Fruit fly (Drosophila melanogaster): ENCODE results near the gene Ugt36A1.

Gene Ugt36A1

dm6 chr2L:3655698-3656105 is 36.8 kb downstream of the Ugt36A1 start (continued):
- TF ChIP-seq Fer1 (GFP tag; optimal IDR thresholded peaks at IDR 0.05): peak; percentile 99
- peak; percentile 93 for TF ChIP-seq ash1 (GFP tag; optimal IDR thresholded peaks at IDR 0.05)
- peak; percentile 98 for TF ChIP-seq ranshi (GFP tag; IDR thresholded peaks at IDR 0.05)
- peak; percentile 98 for TF ChIP-seq Hmr (GFP tag; optimal IDR thresholded peaks at IDR 0.05)
- TF ChIP-seq CG4617 (GFP tag; optimal IDR thresholded peaks at IDR 0.05; ENCODE audit: borderline replicate concordance): peak; percentile 97
- peak; percentile 86 for TF ChIP-seq CG2116 (GFP tag; optimal IDR thresholded peaks at IDR 0.05)
- peak; percentile 97 for TF ChIP-seq CG15011 (GFP tag; optimal IDR thresholded peaks at IDR 0.05)
- TF ChIP-seq bigmax (GFP tag; optimal IDR thresholded peaks at IDR 0.05): peak; percentile 77
- TF ChIP-seq CG6765 (GFP tag; optimal IDR thresholded peaks at IDR 0.05): peak; percentile 97
- peak; percentile 97 for TF ChIP-seq Usf (GFP tag; optimal IDR thresholded peaks at IDR 0.05)
- peak; percentile 97 to 98 for TF ChIP-seq Pdp1 (GFP tag; optimal IDR thresholded peaks at IDR 0.05)
- peak; percentile 91 for TF ChIP-seq Myb (GFP tag; optimal IDR thresholded peaks at IDR 0.05)
- peak; percentile 98 for TF ChIP-seq CG6689 (GFP tag; IDR thresholded peaks at IDR 0.05)
- peak; percentile 98 for TF ChIP-seq CG12299 (tag; optimal IDR thresholded peaks at IDR 0.05)
- peak; percentile 95 for TF ChIP-seq zen (tag; optimal IDR thresholded peaks at IDR 0.05)
- no peak for TF ChIP-seq lov (optimal IDR thresholded peaks at IDR 0.05)
- peak; percentile 98 for TF ChIP-seq lov (GFP tag; IDR thresholded peaks at IDR 0.05)
- peak; percentile 31; the same call in 1 of the 2 replicates for TF ChIP-seq unc-4 (GFP tag; IDR thresholded peaks at IDR 0.05; ENCODE audit: partially characterized antibody)
- peak; percentile 97 for TF ChIP-seq GATAe (GFP tag; conservative IDR thresholded peaks at IDR 0.05)
- peak; percentile 98 for TF ChIP-seq oc (tag; optimal IDR thresholded peaks at IDR 0.05)
- peak; percentile 69 for TF ChIP-seq fd102C (GFP tag; optimal IDR thresholded peaks at IDR 0.05)
- TF ChIP-seq CG4282 (GFP tag; optimal IDR thresholded peaks at IDR 0.05): peak; percentile 95
- peak; percentile 90 for TF ChIP-seq CG18011 (GFP tag; optimal IDR thresholded peaks at IDR 0.05)
- TF ChIP-seq CHES-1-like (GFP tag; optimal IDR thresholded peaks at IDR 0.05): peak; percentile 98
- TF ChIP-seq CG15073 (GFP tag; optimal IDR thresholded peaks at IDR 0.05): peak; percentile 85
- TF ChIP-seq pan (optimal IDR thresholded peaks at IDR 0.05): no peak
- TF ChIP-seq pan (GFP tag; optimal IDR thresholded peaks at IDR 0.05 in 1 of 2, IDR thresholded peaks at IDR 0.05 in 1 of 2): peak in 1 of 2 experiments; percentile 98
- TF ChIP-seq CG16863 (GFP tag; optimal IDR thresholded peaks at IDR 0.05): peak; percentile 98
- TF ChIP-seq CG7786 (GFP tag; optimal IDR thresholded peaks at IDR 0.05): peak; percentile 98
- peak; percentile 86 for TF ChIP-seq CkIIα-i1 (GFP tag; IDR thresholded peaks at IDR 0.05)
- peak; percentile 97 for TF ChIP-seq eyg (GFP tag; optimal IDR thresholded peaks at IDR 0.05)
- peak; percentile 49; the same call in 1 of the 2 replicates for TF ChIP-seq crol (GFP tag; IDR thresholded peaks at IDR 0.05)
- peak in 1 of 2 experiments; percentile 56 for TF ChIP-seq tll (GFP tag; optimal IDR thresholded peaks at IDR 0.05)
- TF ChIP-seq br (optimal IDR thresholded peaks at IDR 0.05): no peak
- TF ChIP-seq p53 (GFP tag; optimal IDR thresholded peaks at IDR 0.05): peak; percentile 94
- TF ChIP-seq HLH3B (GFP tag; IDR thresholded peaks at IDR 0.05): peak; percentile 98
- TF ChIP-seq HHEX (GFP tag; optimal IDR thresholded peaks at IDR 0.05): peak; percentile 98
- TF ChIP-seq CrebB (tag; optimal IDR thresholded peaks at IDR 0.05): peak; percentile 98
- peak; percentile 98 for TF ChIP-seq zfh1 (GFP tag; IDR thresholded peaks at IDR 0.05)
- peak; percentile 98 for TF ChIP-seq CG7556 (GFP tag; optimal IDR thresholded peaks at IDR 0.05)
- TF ChIP-seq Mad (GFP tag; optimal IDR thresholded peaks at IDR 0.05): peak; percentile 94
- TF ChIP-seq sqz (GFP tag; optimal IDR thresholded peaks at IDR 0.05): peak; percentile 97
- TF ChIP-seq CG2120 (GFP tag; optimal IDR thresholded peaks at IDR 0.05): peak; percentile 99
- TF ChIP-seq slp2 (GFP tag; optimal IDR thresholded peaks at IDR 0.05): peak; percentile 97
- TF ChIP-seq nerfin-1 (tag; optimal IDR thresholded peaks at IDR 0.05): peak; percentile 98
- TF ChIP-seq Max (GFP tag; optimal IDR thresholded peaks at IDR 0.05): peak; percentile 96
- peak; percentile 95 for TF ChIP-seq danr (GFP tag; IDR thresholded peaks at IDR 0.05)
- no peak for TF ChIP-seq Tbp (GFP tag; optimal IDR thresholded peaks at IDR 0.05)
- TF ChIP-seq cas (GFP tag; IDR thresholded peaks at IDR 0.05): peak; percentile 94
- peak; percentile 93 for TF ChIP-seq dati (GFP tag; IDR thresholded peaks at IDR 0.05)
- peak; percentile 96 for TF ChIP-seq jing (GFP tag; optimal IDR thresholded peaks at IDR 0.05)
